Worm (Caenorhabditis elegans) whole organism, young adult: ENCODE results near the gene C55A6.7.
A peak's percentile ranks its signal among the peaks of the same experiment; 100 is the strongest.

Experiments
- D2030.7 ChIP-seq: fragments of 200-800 bp; sonication (Bioruptor generic); IDR thresholded peaks from 2 replicates; pipeline ENCODE4 v1.3.6; 2022; ENCODE audit warnings: missing genetic modification reagents, missing genetic modification characterization, missing compliant biosample characterization
- F22D6.2 ChIP-seq: sonication (generic microtip); optimal IDR thresholded peaks from 2 replicates; lab custom pipeline; 2016; ENCODE audit warnings: mild to moderate bottlenecking, missing genetic modification characterization, missing compliant biosample characterization
- F23B12.7 ChIP-seq: sonication (generic microtip); optimal IDR thresholded peaks from 2 replicates; lab custom pipeline; 2017; ENCODE audit warnings: missing genetic modification characterization, mild to moderate bottlenecking, missing compliant biosample characterization, antibody characterized with exemption, moderate library complexity; ENCODE audit not compliant: insufficient read depth
- F37B4.10 ChIP-seq: fragments of 200-800 bp; sonication (Bioruptor generic); IDR thresholded peaks from 2 replicates; pipeline ENCODE4 v1.3.6; 2022; ENCODE audit warnings: missing genetic modification characterization, missing compliant biosample characterization
- F39B2.1 ChIP-seq: fragments of 200-800 bp; sonication (Bioruptor generic); IDR thresholded peaks from 2 replicates; pipeline ENCODE4 v1.3.6; 2022; ENCODE audit warnings: missing genetic modification reagents, missing genetic modification characterization, missing compliant biosample characterization
- F52B5.7 ChIP-seq: sonication (generic microtip); optimal IDR thresholded peaks from 2 replicates; lab custom pipeline; 2016; ENCODE audit warnings: mild to moderate bottlenecking, missing genetic modification characterization, missing compliant biosample characterization
- F57A8.1 ChIP-seq: fragments of 200-800 bp; sonication (Bioruptor generic); optimal IDR thresholded peaks from 2 replicates; lab custom pipeline; 2018; ENCODE audit warnings: mild to moderate bottlenecking, missing genetic modification characterization, moderate library complexity, missing compliant biosample characterization
- K11D2.4 ChIP-seq: fragments of 200-800 bp; sonication (Bioruptor generic); IDR thresholded peaks from 2 replicates; pipeline ENCODE4 v1.3.6; 2022; ENCODE audit warnings: missing genetic modification reagents, missing genetic modification characterization, missing compliant biosample characterization
- T26A5.8 ChIP-seq: sonication (generic microtip); optimal IDR thresholded peaks from 2 replicates; lab custom pipeline; 2016; ENCODE audit warnings: missing genetic modification characterization, missing compliant biosample characterization
- ama-1 ChIP-seq, 3 experiments: fragments of 150-350 bp in 1 of 3; sonication (generic microtip) in 2 of 3; optimal IDR thresholded peaks; 2 replicates each; lab custom pipeline; 2014 to 2018; ENCODE audit warnings: missing biosample characterization in 2 of 3, missing genetic modification characterization in 2 of 3, missing genetic modification reagents in 2 of 3
- athp-1 ChIP-seq: sonication (generic microtip); optimal IDR thresholded peaks from 2 replicates; lab custom pipeline; 2017; ENCODE audit warnings: mild to moderate bottlenecking, missing genetic modification characterization, missing compliant biosample characterization
- attf-3 ChIP-seq: fragments of 200-800 bp; sonication (Bioruptor generic); conservative IDR thresholded peaks from 2 replicates; pipeline ENCODE4 v1.3.6; 2022; ENCODE audit warnings: missing genetic modification reagents, missing genetic modification characterization, missing compliant biosample characterization
- attf-5 ChIP-seq: fragments of 200-800 bp; sonication (Bioruptor generic); optimal IDR thresholded peaks from 2 replicates; lab custom pipeline; 2018; ENCODE audit warnings: mild to moderate bottlenecking, missing genetic modification characterization, missing compliant biosample characterization
- chd-7 ChIP-seq: sonication (generic microtip); optimal IDR thresholded peaks from 2 replicates; lab custom pipeline; 2016; ENCODE audit warnings: mild to moderate bottlenecking, missing genetic modification characterization, moderate library complexity, missing compliant biosample characterization
- egrh-3 ChIP-seq: fragments of 200-800 bp; sonication (Bioruptor generic); IDR thresholded peaks from 2 replicates; pipeline ENCODE4 v1.3.6; 2022; ENCODE audit warnings: missing genetic modification reagents, missing genetic modification characterization, missing compliant biosample characterization
- ets-4 ChIP-seq: fragments of 200-800 bp; sonication (Bioruptor generic); optimal IDR thresholded peaks from 2 replicates; lab custom pipeline; 2018; ENCODE audit warnings: mild to moderate bottlenecking, missing genetic modification characterization, missing compliant biosample characterization
- hlh-26 ChIP-seq: fragments of 200-800 bp; sonication (Bioruptor generic); conservative IDR thresholded peaks from 2 replicates; pipeline ENCODE4 v1.3.6; 2022; ENCODE audit warnings: missing genetic modification reagents, missing genetic modification characterization, missing compliant biosample characterization
- hmg-20 ChIP-seq: fragments of 200-800 bp; sonication (Bioruptor generic); IDR thresholded peaks from 2 replicates; pipeline ENCODE4 v1.3.6; 2022; ENCODE audit warnings: missing genetic modification reagents, missing genetic modification characterization, missing compliant biosample characterization
- lag-1 ChIP-seq: fragments of 200-800 bp; sonication (Bioruptor generic); IDR thresholded peaks from 2 replicates; pipeline ENCODE4 v1.3.6; 2022; ENCODE audit warnings: missing genetic modification reagents, missing genetic modification characterization, missing compliant biosample characterization
- let-526 ChIP-seq: fragments of 200-800 bp; sonication (Bioruptor generic); IDR thresholded peaks from 2 replicates; pipeline ENCODE4 v1.3.6; 2022; ENCODE audit warnings: missing genetic modification reagents, missing genetic modification characterization, missing compliant biosample characterization
- let-607 ChIP-seq, 2 experiments: fragments of 200-800 bp in 1 of 2; sonication (Bioruptor generic) in 1 of 2; sonication (generic microtip) in 1 of 2; optimal IDR thresholded peaks; 2 replicates each; lab custom pipeline; 2016 to 2018; ENCODE audit warnings: mild to moderate bottlenecking in 2 of 2, missing compliant biosample characterization in 2 of 2, missing genetic modification characterization in 2 of 2, moderate library complexity in 2 of 2, missing genotype in 1 of 2
- lsl-1 ChIP-seq: fragments of 200-800 bp; sonication (Bioruptor generic); optimal IDR thresholded peaks from 2 replicates; lab custom pipeline; 2018; ENCODE audit warnings: mild to moderate bottlenecking, missing genetic modification characterization, moderate library complexity, missing compliant biosample characterization
- madf-6 ChIP-seq: fragments of 200-800 bp; sonication (Bioruptor generic); IDR thresholded peaks from 2 replicates; pipeline ENCODE4 v1.3.6; 2022; ENCODE audit warnings: missing genetic modification reagents, missing genetic modification characterization, missing compliant biosample characterization
- mel-28 ChIP-seq: sonication (generic microtip); optimal IDR thresholded peaks from 2 replicates; lab custom pipeline; 2016; ENCODE audit warnings: borderline replicate concordance, mild to moderate bottlenecking, missing genetic modification characterization, missing compliant biosample characterization
- nfya-1 ChIP-seq: sonication (generic microtip); optimal IDR thresholded peaks from 2 replicates; lab custom pipeline; 2017; ENCODE audit warnings: antibody characterized with exemption, missing compliant biosample characterization, missing genetic modification characterization, borderline replicate concordance; ENCODE audit not compliant: insufficient read depth
- nhr-179 ChIP-seq: sonication (generic microtip); optimal IDR thresholded peaks from 2 replicates; lab custom pipeline; 2016; ENCODE audit warnings: mild to moderate bottlenecking, missing genetic modification characterization, missing compliant biosample characterization
- nhr-27 ChIP-seq: fragments of 200-800 bp; sonication (Bioruptor generic); optimal IDR thresholded peaks from 2 replicates; lab custom pipeline; 2018; ENCODE audit warnings: mild to moderate bottlenecking, missing genetic modification characterization, moderate library complexity, missing compliant biosample characterization
- nhr-80 ChIP-seq: sonication (generic microtip); optimal IDR thresholded peaks from 2 replicates; lab custom pipeline; 2016; ENCODE audit warnings: missing genetic modification characterization, missing compliant biosample characterization
- pbrm-1 ChIP-seq: fragments of 200-800 bp; sonication (Bioruptor generic); IDR thresholded peaks from 2 replicates; pipeline ENCODE4 v1.3.6; 2022; ENCODE audit warnings: missing genetic modification reagents, missing genetic modification characterization, missing compliant biosample characterization
- rpc-1 ChIP-seq, 2 experiments: fragments of 150-350 bp in 1 of 2; sonication (generic microtip) in 1 of 2; optimal IDR thresholded peaks; 2 replicates each; lab custom pipeline; 2014 to 2018; ENCODE audit warnings: missing biosample characterization in 1 of 2, missing genetic modification characterization in 1 of 2, missing genetic modification reagents in 1 of 2, missing genotype in 1 of 2
- sea-2 ChIP-seq: fragments of 200-800 bp; sonication (Bioruptor generic); IDR thresholded peaks from 2 replicates; pipeline ENCODE4 v1.3.6; 2022; ENCODE audit warnings: missing genetic modification characterization, missing compliant biosample characterization
- snpc-1.3 ChIP-seq: sonication (generic microtip); optimal IDR thresholded peaks from 2 replicates; lab custom pipeline; 2017; ENCODE audit warnings: missing genetic modification characterization, mild to moderate bottlenecking, missing compliant biosample characterization, antibody characterized with exemption, moderate library complexity, missing genotype, missing genetic modification reagents; ENCODE audit not compliant: insufficient read depth
- xnd-1 ChIP-seq: sonication (generic microtip); optimal IDR thresholded peaks from 2 replicates; lab custom pipeline; 2016; ENCODE audit warnings: missing genotype, missing genetic modification reagents, missing genetic modification characterization, missing compliant biosample characterization
- zim-3 ChIP-seq: sonication (generic microtip); optimal IDR thresholded peaks from 2 replicates; lab custom pipeline; 2017; ENCODE audit warnings: mild to moderate bottlenecking, missing genetic modification characterization, moderate library complexity, missing compliant biosample characterization
- ztf-26 ChIP-seq: sonication (generic microtip); optimal IDR thresholded peaks from 2 replicates; lab custom pipeline; 2017; ENCODE audit warnings: missing genetic modification characterization, missing compliant biosample characterization
- ztf-3 ChIP-seq: fragments of 200-800 bp; sonication (Bioruptor generic); optimal IDR thresholded peaks from 2 replicates; lab custom pipeline; 2018; ENCODE audit warnings: mild to moderate bottlenecking, missing genetic modification characterization, missing compliant biosample characterization

The C55A6.7 gene

DNA sequence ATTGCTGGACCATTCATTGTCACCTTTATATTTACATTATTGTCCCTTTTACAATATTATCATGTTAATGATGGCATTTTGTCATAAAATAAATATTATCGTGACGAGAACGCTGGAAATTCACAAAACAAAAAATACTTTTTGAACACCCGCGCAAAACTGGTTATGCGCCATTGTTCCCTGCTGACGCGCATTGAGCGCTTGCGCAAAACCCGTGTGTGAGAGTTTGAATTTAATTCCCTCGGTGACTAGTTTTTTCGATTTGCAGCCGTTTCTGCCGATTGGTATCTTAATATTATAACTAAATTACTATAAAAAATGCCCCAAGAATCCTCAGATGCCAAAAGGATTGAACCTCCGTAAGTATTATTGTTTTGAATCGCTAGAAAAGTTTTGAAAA lies 1.1 kb upstream of the C55A6.7 start, which contains the start of gene pafo-1 (continued):
- TF ChIP-seq nhr-80 (tag; lab: Kevin White, UChicago): peak; percentile 27
- TF ChIP-seq T26A5.8 (tag; lab: Kevin White, UChicago): no peak
- peak in 1 of 2 experiments; percentile 16 for TF ChIP-seq let-607 (tag; optimal IDR thresholded peaks at IDR 0.05; lab: Kevin White, UChicago)
- peak; percentile 89 for TF ChIP-seq attf-5 (GFP tag; lab: Kevin White, UChicago)
- peak; percentile 85 for TF ChIP-seq D2030.7 (GFP tag; lab: Robert Waterston, UW)
- no peak for TF ChIP-seq hlh-26 (GFP tag; lab: Robert Waterston, UW)
- no peak for TF ChIP-seq ztf-3 (GFP tag; lab: Kevin White, UChicago)
- peak; percentile 21 for TF ChIP-seq athp-1
- TF ChIP-seq, all 124 proteins: peak for 62

DNA sequence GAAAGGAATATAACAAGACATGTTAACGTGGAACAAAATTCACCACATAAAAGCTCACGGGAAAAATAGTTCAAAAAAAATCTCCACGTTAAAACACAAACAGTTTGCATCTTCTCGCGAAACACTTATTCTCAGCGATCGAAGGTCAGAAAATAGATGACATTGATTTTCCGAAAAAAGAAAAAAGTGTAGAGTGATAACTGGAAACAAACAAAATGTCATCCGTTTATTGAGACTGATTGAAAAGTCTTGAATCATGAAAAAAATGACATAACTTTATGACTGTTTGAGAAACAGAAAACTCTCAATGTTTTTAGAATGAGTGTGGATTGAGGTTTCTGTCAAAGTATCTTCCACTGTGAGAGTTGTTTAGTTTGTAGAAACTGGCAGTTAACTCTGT lies 2.5 kb downstream of the C55A6.7 start, which contains the start of gene C55A6.4:
Gene C55A6.4, minus strand, starts transcription at position 101 of the 400 bp plus-strand sequence.
- TF ChIP-seq nfya-1 (tag; lab: Kevin White, UChicago): no peak
- TF ChIP-seq lsl-1: no peak
- TF ChIP-seq egrh-3 (GFP tag; lab: Robert Waterston, UW): no peak
- TF ChIP-seq attf-3 (GFP tag; lab: Robert Waterston, UW): no peak
- no peak for TF ChIP-seq snpc-1.3 (tag; lab: Kevin White, UChicago)
- TF ChIP-seq F37B4.10 (GFP tag; lab: Robert Waterston, UW): no peak

DNA sequence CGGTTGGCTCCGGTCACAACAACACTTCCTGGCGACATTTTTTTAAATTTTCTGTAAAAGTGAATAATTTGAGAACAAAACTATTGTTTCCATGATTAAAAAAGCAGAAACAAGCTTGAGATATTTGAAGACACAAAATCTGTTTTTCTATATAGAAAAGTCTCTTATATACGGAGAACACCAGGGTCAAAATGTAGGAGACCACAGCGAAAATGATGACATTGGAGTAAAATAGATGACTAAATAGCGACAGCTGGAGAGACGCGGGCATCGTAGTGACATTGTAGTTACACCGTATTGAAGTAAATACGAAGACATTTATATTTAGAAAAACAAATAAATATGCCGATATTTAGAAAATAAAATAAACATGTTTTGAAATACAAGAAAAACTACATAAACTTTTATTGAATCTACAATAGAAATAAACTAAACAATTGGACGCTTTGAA lies 4.2 kb downstream of the C55A6.7 start, which contains the start of gene sdz-8:
Gene sdz-8, minus strand, starts transcription at position 51 of the 451 bp plus-strand sequence.
- TF ChIP-seq K11D2.4 (GFP tag; lab: Robert Waterston, UW) (no peak), xnd-1 (tag; lab: Kevin White, UChicago) (no peak), F39B2.1 (GFP tag; lab: Robert Waterston, UW) (no peak), zim-3 (no peak), mel-28 (no peak), F22D6.2 (tag; lab: Kevin White, UChicago) (no peak), pbrm-1 (no peak), madf-6 (GFP tag; lab: Robert Waterston, UW) (no peak), let-607 (tag; optimal IDR thresholded peaks at IDR 0.05; lab: Kevin White, UChicago) (no peak), F57A8.1 (GFP tag; lab: Kevin White, UChicago) (no peak), sea-2 (GFP tag; lab: Robert Waterston, UW) (no peak), ztf-26 (tag; lab: Kevin White, UChicago) (no peak), F23B12.7 (tag; lab: Kevin White, UChicago) (no peak), F52B5.7 (tag; lab: Kevin White, UChicago) (no peak), ets-4 (GFP tag; lab: Kevin White, UChicago) (no peak)

DNA sequence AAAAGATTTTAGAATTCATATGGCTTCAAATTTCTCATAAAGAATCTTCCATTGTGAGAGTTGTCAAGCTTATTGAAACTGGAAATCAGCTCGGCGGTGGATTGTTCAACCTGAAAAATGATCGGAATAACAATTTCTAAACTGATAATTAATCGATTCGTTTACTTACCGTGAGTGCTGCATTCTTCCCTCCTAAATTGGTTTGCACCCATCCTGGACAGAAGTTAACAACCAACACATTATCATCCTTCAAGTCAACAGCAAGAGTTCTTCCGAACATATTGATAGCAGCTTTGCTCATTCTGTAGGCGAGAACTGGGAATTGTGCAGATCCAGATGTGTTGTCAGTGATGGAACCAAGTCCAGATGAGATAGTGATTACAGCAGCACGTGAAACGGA lies 5.2 kb downstream of the C55A6.7 start:
- 0 out of 2 replicates have a peak, but pooled peaks have one; percentile 27 for TF ChIP-seq lag-1 (GFP tag; lab: Robert Waterston, UW)
- TF ChIP-seq pbrm-1: no peak
- TF ChIP-seq F37B4.10 (GFP tag; lab: Robert Waterston, UW): no peak

DNA sequence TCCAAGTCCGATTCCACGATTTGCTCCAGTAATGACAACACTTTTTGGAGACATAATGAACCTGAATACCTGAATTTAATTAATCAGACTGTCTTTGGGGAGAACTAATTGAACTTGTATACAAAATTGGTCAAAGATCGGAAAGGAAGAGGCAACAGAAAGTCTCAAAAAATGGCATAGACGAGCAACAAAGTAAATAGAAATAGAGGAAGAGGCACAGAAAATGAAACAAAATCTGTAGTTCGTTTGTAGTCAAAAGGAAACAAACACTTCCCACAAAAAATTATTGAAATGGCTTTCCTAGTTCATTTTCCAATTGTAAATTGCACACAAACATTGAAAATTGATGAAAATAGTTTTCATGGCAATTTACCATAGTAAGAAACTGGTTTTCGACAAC lies 5.7 kb downstream of the C55A6.7 start, which contains the start of gene C55A6.6:
Gene C55A6.6, minus strand, starts transcription at position 61 of the 400 bp plus-strand sequence.
- no peak for TF ChIP-seq rpc-1 (optimal IDR thresholded peaks at IDR 0.05; lab: Kevin White, UChicago)
- no peak for TF ChIP-seq rpc-1 (tag; optimal IDR thresholded peaks at IDR 0.05; lab: Kevin White, UChicago)
- TF ChIP-seq nfya-1 (tag; lab: Kevin White, UChicago): no peak
- TF ChIP-seq let-526 (GFP tag; lab: Robert Waterston, UW): no peak
- TF ChIP-seq D2030.7 (GFP tag; lab: Robert Waterston, UW): no peak
- no peak for TF ChIP-seq nhr-27 (tag; lab: Kevin White, UChicago)
- TF ChIP-seq ama-1 (optimal IDR thresholded peaks at IDR 0.05; lab: Kevin White, UChicago): no peak
- no peak for TF ChIP-seq ama-1 (GFP tag; optimal IDR thresholded peaks at IDR 0.05; lab: Kevin White, UChicago)
- TF ChIP-seq nhr-179: no peak
- no peak for TF ChIP-seq hmg-20 (GFP tag; lab: Robert Waterston, UW)
- TF ChIP-seq zim-3: no peak
- TF ChIP-seq chd-7: no peak
- TF ChIP-seq, all 124 proteins: peak for 0
